Worm (Caenorhabditis elegans): ENCODE measurements around the gene srbc-50.

ce11 chrV:15872273-15872672 is 47.5 kb upstream of the srbc-50 start, which contains the start of gene str-56:
- no peak for TF ChIP-seq ceh-36 (tag; optimal IDR thresholded peaks at IDR 0.05)
- TF ChIP-seq hmg-4 (GFP tag; optimal IDR thresholded peaks at IDR 0.05), result no peak
- no peak for TF ChIP-seq hnd-1 (tag; optimal IDR thresholded peaks at IDR 0.05)
- TF ChIP-seq pes-1 (GFP tag; IDR thresholded peaks at IDR 0.05), result no peak

All from whole organism, early embryonic.